Fruit fly (Drosophila melanogaster): ENCODE results near the gene CG5953.

The CG5953 gene

dm6 chr2L:16544563-16545066, 11.9 kb upstream of the CG5953 start, which contains the start of gene mtgo (continued):
- TF ChIP-seq her (GFP tag; optimal IDR thresholded peaks at IDR 0.05) (no peak), CG18476 (GFP tag; optimal IDR thresholded peaks at IDR 0.05) (no peak), CG10209 (GFP tag; optimal IDR thresholded peaks at IDR 0.05) (peak; percentile 9), Hr39 (optimal IDR thresholded peaks at IDR 0.05) (no peak), sr (GFP tag; IDR thresholded peaks at IDR 0.05) (no peak), hbn (GFP tag; IDR thresholded peaks at IDR 0.05; ENCODE audit: partially characterized antibody) (no peak), lov (optimal IDR thresholded peaks at IDR 0.05) (no peak), lov (GFP tag; IDR thresholded peaks at IDR 0.05) (no peak), Med (GFP tag) (peak; percentile 35), hth (optimal IDR thresholded peaks at IDR 0.05) (no peak), Atf6 (GFP tag; IDR thresholded peaks at IDR 0.05) (peak; percentile 49), gce (GFP tag; IDR thresholded peaks at IDR 0.05) (no peak), CG15269 (tag; optimal IDR thresholded peaks at IDR 0.05) (peak; percentile 52), CG15514 (GFP tag; optimal IDR thresholded peaks at IDR 0.05) (peak; percentile 52), Jarid2 (GFP tag; optimal IDR thresholded peaks at IDR 0.05) (peak; percentile 24), NfI (GFP tag; optimal IDR thresholded peaks at IDR 0.05) (no peak), CG18262 (tag; optimal IDR thresholded peaks at IDR 0.05) (peak; percentile 55), CG6813 (GFP tag; optimal IDR thresholded peaks at IDR 0.05) (peak; percentile 40), dmrt99B (tag; optimal IDR thresholded peaks at IDR 0.05) (peak; percentile 76), CG10431 (GFP tag; optimal IDR thresholded peaks at IDR 0.05) (no peak), B-H2 (GFP tag; optimal IDR thresholded peaks at IDR 0.05) (no peak), CG13894 (tag; optimal IDR thresholded peaks at IDR 0.05) (peak; percentile 18), CG17361 (GFP tag; IDR thresholded peaks at IDR 0.05) (peak; percentile 65), CG9609 (GFP tag; optimal IDR thresholded peaks at IDR 0.05) (no peak), odd (GFP tag; optimal IDR thresholded peaks at IDR 0.05) (no peak), CG12744 (GFP tag; optimal IDR thresholded peaks at IDR 0.05) (no peak), pho (GFP tag; optimal IDR thresholded peaks at IDR 0.05) (no peak), Mes4 (GFP tag; optimal IDR thresholded peaks at IDR 0.05) (no peak), unc-4 (GFP tag; IDR thresholded peaks at IDR 0.05; ENCODE audit: partially characterized antibody) (no peak), CG16815 (GFP tag; optimal IDR thresholded peaks at IDR 0.05) (no peak), sob (GFP tag; IDR thresholded peaks at IDR 0.05) (no peak), lola (GFP tag; optimal IDR thresholded peaks at IDR 0.05) (no peak), pum (GFP tag; optimal IDR thresholded peaks at IDR 0.05) (no peak), CG11723 (GFP tag; optimal IDR thresholded peaks at IDR 0.05) (no peak), CG16813 (GFP tag; IDR thresholded peaks at IDR 0.05; ENCODE audit: partially characterized antibody) (no peak), Dip3 (GFP tag; optimal IDR thresholded peaks at IDR 0.05) (no peak), Hsf (GFP tag; optimal IDR thresholded peaks at IDR 0.05) (no peak), H2.0 (GFP tag; IDR thresholded peaks at IDR 0.05) (no peak), CG4404 (GFP tag; IDR thresholded peaks at IDR 0.05) (no peak), CG10462 (GFP tag; optimal IDR thresholded peaks at IDR 0.05) (no peak), CG6654 (GFP tag; optimal IDR thresholded peaks at IDR 0.05) (no peak), crol (GFP tag; IDR thresholded peaks at IDR 0.05) (no peak), CG4328 (GFP tag; optimal IDR thresholded peaks at IDR 0.05) (peak; percentile 11), CG9727 (GFP tag; optimal IDR thresholded peaks at IDR 0.05) (no peak), CG2889 (GFP tag; IDR thresholded peaks at IDR 0.05) (no peak), en (GFP tag; optimal IDR thresholded peaks at IDR 0.05) (no peak), kay (GFP tag; optimal IDR thresholded peaks at IDR 0.05) (no peak), CG13287 (GFP tag; IDR thresholded peaks at IDR 0.05; ENCODE audit: partially characterized antibody) (no peak; the same call in 1 of the 2 replicates), CG10274 (GFP tag; optimal IDR thresholded peaks at IDR 0.05) (peak; percentile 18), row (GFP tag; IDR thresholded peaks at IDR 0.05) (peak; percentile 41; the same call in 2 of the 3 replicates), Ets65A (GFP tag) (no peak), CG3726 (GFP tag; IDR thresholded peaks at IDR 0.05) (no peak)
